Worm (Caenorhabditis elegans): Measurements from ENCODE around the gene ZC302.3.

ce11 chrV:10736756-10737155, 4.5 kb downstream of the ZC302.3 start, which contains the start of the genes mre-11 and wdr-5.3:
- no peak for TF ChIP-seq unc-39 (tag; optimal IDR thresholded peaks at IDR 0.05)
- TF ChIP-seq nhr-11 (tag; optimal IDR thresholded peaks at IDR 0.05): no peak

Data from whole organism, L3 larva.